Worm (Caenorhabditis elegans): ENCODE data around the gene moc-5.

DNA sequence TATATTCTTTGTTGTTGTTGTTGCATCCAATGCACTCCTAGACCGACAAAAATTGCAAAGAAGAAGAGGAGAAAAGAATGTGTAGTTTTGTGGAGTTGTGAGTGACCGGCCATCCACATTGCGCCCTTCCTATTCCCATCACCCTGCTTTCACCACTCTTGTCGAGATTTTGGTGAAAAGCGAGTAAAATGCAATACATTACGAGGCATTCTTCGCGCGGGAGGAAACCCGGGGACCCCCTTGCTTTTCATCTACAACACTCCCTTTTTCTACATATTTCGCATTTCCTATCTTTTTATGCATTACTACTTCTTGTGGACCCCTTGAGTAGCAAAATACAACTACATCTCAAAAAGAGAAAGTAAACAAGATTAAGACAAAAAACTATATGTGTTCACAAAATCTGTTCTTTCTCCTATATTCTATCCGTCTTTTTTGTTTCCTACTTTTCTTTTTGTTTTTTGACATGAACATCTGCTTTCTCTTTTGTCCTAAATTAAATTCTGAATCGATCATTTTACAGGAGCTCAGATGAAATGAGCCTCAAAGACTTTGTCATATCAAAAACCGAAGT is 44.3 kb upstream of the moc-5 start, which contains the start of gene C11E4.6:
- TF ChIP-seq rnt-1 (tag; optimal IDR thresholded peaks at IDR 0.05) (no peak), madf-2 (tag; optimal IDR thresholded peaks at IDR 0.05) (no peak), unc-42 (tag; optimal IDR thresholded peaks at IDR 0.05) (peak; percentile 14), syd-9 (tag; optimal IDR thresholded peaks at IDR 0.05) (no peak), lin-11 (tag; optimal IDR thresholded peaks at IDR 0.05) (no peak)
